Worm (Caenorhabditis elegans): ENCODE measurements around the gene npr-1.

- no peak for TF ChIP-seq nhr-120 (GFP tag; IDR thresholded peaks at IDR 0.05)
- no peak for TF ChIP-seq nhr-90 (tag; optimal IDR thresholded peaks at IDR 0.05)
- no peak for TF ChIP-seq ceh-27 (GFP tag; optimal IDR thresholded peaks at IDR 0.05)
- no peak for TF ChIP-seq unc-62 (GFP tag; optimal IDR thresholded peaks at IDR 0.05)
- TF ChIP-seq die-1 (tag; optimal IDR thresholded peaks at IDR 0.05), result no peak
- TF ChIP-seq F10E7.11 (tag; optimal IDR thresholded peaks at IDR 0.05), result no peak
- no peak for TF ChIP-seq tbp1 (GFP tag; optimal IDR thresholded peaks at IDR 0.05)
- TF ChIP-seq nhr-27 (tag; optimal IDR thresholded peaks at IDR 0.05), result no peak
- TF ChIP-seq ceh-100 (GFP tag; IDR thresholded peaks at IDR 0.05), result no peak
- no peak for TF ChIP-seq lin-26 (GFP tag; IDR thresholded peaks at IDR 0.05)
- no peak for TF ChIP-seq zfh-2 (GFP tag; conservative IDR thresholded peaks at IDR 0.05)
- TF ChIP-seq him-1 (tag; optimal IDR thresholded peaks at IDR 0.05), result no peak
- TF ChIP-seq nfya-2 (GFP tag; IDR thresholded peaks at IDR 0.05), result no peak
Observed at ce11 chrX:4784776-4785175, 15.0 kb upstream of the npr-1 start.
